Worm (Caenorhabditis elegans): ENCODE measurements around the gene C16C10.4.

DNA sequence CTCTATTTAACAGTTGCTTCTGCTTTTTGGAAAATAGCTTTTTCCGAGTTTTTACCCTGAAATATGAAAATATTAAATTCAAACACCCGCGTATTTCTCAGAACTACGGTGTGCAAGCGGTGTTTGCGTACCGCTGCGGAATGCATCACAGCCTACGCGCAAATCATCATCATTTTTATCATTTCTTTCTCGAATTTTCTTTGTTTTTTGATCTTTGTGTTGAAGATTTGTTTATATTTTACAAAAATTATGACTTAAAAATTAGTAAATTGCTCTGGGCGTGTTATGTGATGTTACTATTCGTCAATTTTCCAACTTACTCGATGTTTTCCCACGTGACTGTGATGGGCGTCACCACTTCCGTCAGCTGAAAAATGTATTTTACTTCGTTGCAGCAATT lies 20.2 kb upstream of the C16C10.4 start:
- no peak for TF ChIP-seq ztf-11 (tag; optimal IDR thresholded peaks at IDR 0.05)
- no peak for TF ChIP-seq elt-3 (tag; optimal IDR thresholded peaks at IDR 0.05)
- no peak for TF ChIP-seq snpc-4 (tag; optimal IDR thresholded peaks at IDR 0.05)
- TF ChIP-seq hlh-1 (tag; optimal IDR thresholded peaks at IDR 0.05) = no peak
- no peak for TF ChIP-seq unc-62 (GFP tag; optimal IDR thresholded peaks at IDR 0.05)
- no peak for TF ChIP-seq elt-1 (tag; optimal IDR thresholded peaks at IDR 0.05; ENCODE audit: borderline replicate concordance, insufficient read depth)
- TF ChIP-seq lin-32 (GFP tag; optimal IDR thresholded peaks at IDR 0.05) = no peak
- TF ChIP-seq blmp-1 (tag; optimal IDR thresholded peaks at IDR 0.05) = no peak
- no peak for TF ChIP-seq bed-3 (GFP tag; optimal IDR thresholded peaks at IDR 0.05)

All from whole organism, mixed stage, embryonic.